Worm (Caenorhabditis elegans): Measurements from ENCODE around the gene srz-59.
A peak's percentile ranks its signal among the peaks of the same experiment; 100 is the strongest.

Gene srz-59

DNA sequence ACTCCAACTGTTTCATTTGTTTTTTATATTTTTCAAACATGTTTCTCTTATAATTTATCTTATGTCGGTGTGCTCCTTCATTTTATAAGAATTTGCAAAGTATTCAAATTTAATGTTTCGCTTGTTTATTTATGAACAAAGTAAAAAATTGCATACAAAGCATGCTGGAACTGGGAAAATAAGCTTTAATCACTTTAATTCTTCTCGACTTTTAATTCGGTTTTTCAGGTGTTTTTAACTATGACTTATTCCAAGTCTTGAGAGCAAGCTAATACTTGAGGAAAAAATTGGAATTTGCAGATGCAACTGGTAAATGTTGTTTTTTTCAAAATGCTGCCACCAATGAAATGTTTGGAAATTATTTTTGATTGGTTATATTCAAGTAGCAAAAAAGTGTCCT lies at the start of gene srz-59:
Gene srz-59 (plus strand): TSS at position 301 of the 400 bp plus-strand sequence.
- TF ChIP-seq unc-98 (GFP tag; IDR thresholded peaks at IDR 0.05) (no peak), zip-4 (GFP tag; optimal IDR thresholded peaks at IDR 0.05) (no peak), efl-1 (optimal IDR thresholded peaks at IDR 0.05) (no peak), efl-1 (GFP tag; optimal IDR thresholded peaks at IDR 0.05 in 1 of 2) (no peak), ama-1 (optimal IDR thresholded peaks at IDR 0.05) (no peak), fkh-10 (GFP tag; optimal IDR thresholded peaks at IDR 0.05) (no peak), nhr-71 (tag; optimal IDR thresholded peaks at IDR 0.05) (no peak), egl-27 (tag; optimal IDR thresholded peaks at IDR 0.05) (no peak), elt-2 (tag; optimal IDR thresholded peaks at IDR 0.05) (no peak), C04F5.9 (tag; optimal IDR thresholded peaks at IDR 0.05) (no peak), tbx-2 (tag; optimal IDR thresholded peaks at IDR 0.05) (no peak), aha-1 (tag; optimal IDR thresholded peaks at IDR 0.05) (no peak), ceh-8 (GFP tag; optimal IDR thresholded peaks at IDR 0.05) (no peak), vab-15 (tag; optimal IDR thresholded peaks at IDR 0.05) (no peak), hpl-2 (GFP tag; optimal IDR thresholded peaks at IDR 0.05) (no peak), xbp-1 (tag; optimal IDR thresholded peaks at IDR 0.05) (no peak), swsn-7 (tag; optimal IDR thresholded peaks at IDR 0.05) (no peak)

DNA sequence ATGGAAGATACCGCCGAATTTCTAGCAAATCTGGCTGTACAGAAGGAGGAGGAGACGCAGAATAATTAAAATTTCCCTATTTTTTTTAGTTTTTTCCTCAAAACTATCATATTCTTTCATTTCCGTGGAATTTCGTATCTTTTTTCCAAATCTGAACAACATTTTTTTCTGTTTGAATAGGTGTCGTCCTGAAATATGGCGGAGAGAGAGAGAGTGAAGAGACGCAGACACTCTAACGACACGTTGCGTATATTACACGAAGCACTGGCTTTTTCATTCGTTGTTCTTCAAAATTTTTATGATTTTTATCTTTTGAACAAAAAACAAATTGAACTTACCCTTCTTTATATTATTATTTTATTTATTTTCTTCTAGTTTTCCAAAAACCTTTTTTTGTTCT lies 48.9 kb upstream of the srz-59 start:
- TF ChIP-seq mef-2 (tag; optimal IDR thresholded peaks at IDR 0.05) (no peak), lin-13 (GFP tag; optimal IDR thresholded peaks at IDR 0.05) (no peak), xbp-1 (tag; optimal IDR thresholded peaks at IDR 0.05) (peak; percentile 65), unc-98 (GFP tag; IDR thresholded peaks at IDR 0.05) (no peak), aly-2 (tag; optimal IDR thresholded peaks at IDR 0.05) (no peak), blmp-1 (tag; optimal IDR thresholded peaks at IDR 0.05) (no peak), lin-39 (tag; optimal IDR thresholded peaks at IDR 0.05) (no peak), jun-1 (tag; optimal IDR thresholded peaks at IDR 0.05) (no peak), C04F5.9 (tag; optimal IDR thresholded peaks at IDR 0.05) (no peak)

DNA sequence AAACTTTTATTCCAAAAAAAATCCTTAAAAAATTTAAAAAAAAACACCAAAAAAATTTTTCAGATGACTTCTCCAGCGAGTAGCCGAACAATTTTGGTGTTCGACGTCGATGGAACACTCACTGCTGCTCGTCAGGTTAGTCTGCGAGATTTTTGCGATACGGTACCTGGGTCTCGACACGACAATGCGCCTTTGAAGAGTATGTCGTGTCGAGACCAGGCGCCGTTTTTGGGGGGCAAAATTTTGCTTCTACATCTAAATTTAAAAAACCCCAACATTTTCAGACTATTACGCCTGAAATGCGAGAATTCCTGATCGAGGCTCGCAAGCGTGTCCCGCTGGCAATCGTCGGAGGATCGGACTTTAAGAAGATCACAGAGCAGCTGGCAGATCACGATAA lies 48.4 kb upstream of the srz-59 start, which contains the start of gene F52B11.2:
Gene F52B11.2 (plus strand): TSS at position 64 of the 400 bp plus-strand sequence.
- TF ChIP-seq ces-1 (GFP tag; optimal IDR thresholded peaks at IDR 0.05) (no peak), nhr-85 (tag) (peak; percentile 20), ztf-4 (tag; optimal IDR thresholded peaks at IDR 0.05) (no peak), fos-1 (tag; optimal IDR thresholded peaks at IDR 0.05) (no peak)

DNA sequence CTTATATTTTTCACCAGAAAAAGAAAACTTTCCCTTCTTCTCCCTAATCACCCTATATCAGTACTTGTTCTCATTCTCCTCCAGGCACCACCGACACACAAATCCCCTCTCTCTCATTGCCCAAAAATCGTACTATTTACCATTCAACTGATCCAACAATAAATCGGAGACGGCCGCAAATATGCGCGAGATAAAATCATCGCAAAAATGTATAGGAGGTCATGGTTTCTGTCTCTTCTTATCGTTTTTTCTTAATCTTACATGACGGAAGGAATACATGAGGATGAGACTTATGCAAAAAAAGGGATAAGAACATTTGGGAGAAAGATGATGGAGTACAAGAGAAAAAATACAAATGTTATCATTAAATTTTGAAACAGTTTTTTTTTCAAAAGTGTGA lies 45.5 kb upstream of the srz-59 start:
- TF ChIP-seq nhr-20 (tag; optimal IDR thresholded peaks at IDR 0.05) (no peak), fos-1 (tag; optimal IDR thresholded peaks at IDR 0.05) (no peak), aha-1 (tag; optimal IDR thresholded peaks at IDR 0.05) (no peak), ces-1 (GFP tag; optimal IDR thresholded peaks at IDR 0.05) (no peak), ztf-4 (tag; optimal IDR thresholded peaks at IDR 0.05) (no peak), blmp-1 (tag; optimal IDR thresholded peaks at IDR 0.05) (peak; percentile 96), elt-3 (tag; optimal IDR thresholded peaks at IDR 0.05) (peak in 1 of 6 experiments; percentile 47), mdl-1 (tag; optimal IDR thresholded peaks at IDR 0.05) (no peak), dsc-1 (tag; optimal IDR thresholded peaks at IDR 0.05) (no peak), dpl-1 (GFP tag; optimal IDR thresholded peaks at IDR 0.05) (no peak), egl-27 (tag; optimal IDR thresholded peaks at IDR 0.05) (no peak), mep-1 (tag; optimal IDR thresholded peaks at IDR 0.05) (peak; percentile 43), C16A3.4 (tag; optimal IDR thresholded peaks at IDR 0.05) (no peak)

DNA sequence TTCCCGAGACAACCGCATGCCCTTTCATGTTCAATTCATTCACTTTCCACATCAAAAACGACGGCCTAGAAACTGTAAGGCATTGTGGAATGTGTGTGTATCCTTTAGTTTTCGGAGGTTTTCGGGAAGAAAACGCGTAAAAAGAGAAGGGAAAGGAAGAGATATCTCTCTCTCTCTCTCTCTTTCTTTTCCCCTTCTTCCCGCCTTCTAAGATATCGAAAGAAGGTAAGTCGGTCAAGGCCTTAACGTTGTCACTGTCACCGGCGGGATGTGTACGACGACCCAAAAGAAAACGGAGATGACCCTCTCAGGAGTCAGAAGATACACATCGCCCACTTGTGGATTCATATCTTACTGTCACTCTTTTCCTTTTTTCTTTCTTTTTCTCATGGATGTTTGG lies 42.1 kb upstream of the srz-59 start:
- TF ChIP-seq elt-3 (tag; optimal IDR thresholded peaks at IDR 0.05), result peak in 2 of 6 experiments; percentile 12 to 36
- no peak for TF ChIP-seq skn-1 (tag; optimal IDR thresholded peaks at IDR 0.05)
- TF ChIP-seq mep-1 (tag; optimal IDR thresholded peaks at IDR 0.05), result peak; percentile 44
- TF ChIP-seq efl-1 (optimal IDR thresholded peaks at IDR 0.05), result no peak
- peak in 1 of 2 experiments; percentile 43 for TF ChIP-seq efl-1 (GFP tag; optimal IDR thresholded peaks at IDR 0.05 in 1 of 2)
- TF ChIP-seq blmp-1 (tag; optimal IDR thresholded peaks at IDR 0.05), result peak; percentile 100

Data from whole organism, L1 larva.